Worm (Caenorhabditis elegans): ENCODE measurements around the gene srd-33.
A peak's percentile ranks its signal among the peaks of the same experiment; 100 is the strongest.

srd-33 gene

ce11 chrV:4884490-4884889 lies 12.4 kb downstream of the srd-33 start, which contains the start of gene T19H12.12:
T19H12.12 (plus strand) TSS chrV:4884790.
- TF ChIP-seq F13H6.1 (tag; optimal IDR thresholded peaks at IDR 0.05) (no peak), ZK546.5 (tag; optimal IDR thresholded peaks at IDR 0.05) (no peak), ztf-1 (GFP tag; conservative IDR thresholded peaks at IDR 0.05) (no peak), nhr-25 (tag; optimal IDR thresholded peaks at IDR 0.05) (no peak)

- TF ChIP-seq lsy-2 (tag; optimal IDR thresholded peaks at IDR 0.05) = no peak
- TF ChIP-seq lin-11 (tag; optimal IDR thresholded peaks at IDR 0.05) = no peak
- TF ChIP-seq aly-2 (tag; optimal IDR thresholded peaks at IDR 0.05) = no peak
- TF ChIP-seq elt-1 (tag; optimal IDR thresholded peaks at IDR 0.05) = no peak
Measured at ce11 chrV:4885372-4885771, 13.3 kb downstream of the srd-33 start, which contains the start of gene T19H12.3. T19H12.3 (plus strand) TSS chrV:4885672.

ce11 chrV:4889477-4889876 lies 17.4 kb downstream of the srd-33 start, which contains the start of gene ugt-12:
ugt-12 (minus strand) TSS chrV:4889629.
- TF ChIP-seq sma-3 (GFP tag; optimal IDR thresholded peaks at IDR 0.05) = peak; percentile 8
- TF ChIP-seq sma-9 (GFP tag; optimal IDR thresholded peaks at IDR 0.05) = peak; percentile 82
- TF ChIP-seq sma-9 (tag; optimal IDR thresholded peaks at IDR 0.05) = no peak
- TF ChIP-seq aly-2 (tag; optimal IDR thresholded peaks at IDR 0.05) = no peak
- TF ChIP-seq ztf-4 (tag; optimal IDR thresholded peaks at IDR 0.05) = no peak
- peak; percentile 74 for TF ChIP-seq fos-1 (tag; optimal IDR thresholded peaks at IDR 0.05)
- TF ChIP-seq nhr-129 (tag; optimal IDR thresholded peaks at IDR 0.05) = peak; percentile 8
- TF ChIP-seq crh-2 (tag; optimal IDR thresholded peaks at IDR 0.05) = peak; percentile 38
- TF ChIP-seq nhr-23 (tag; optimal IDR thresholded peaks at IDR 0.05) = no peak
- TF ChIP-seq snpc-4 (tag; optimal IDR thresholded peaks at IDR 0.05) = no peak
- TF ChIP-seq nhr-25 (tag; optimal IDR thresholded peaks at IDR 0.05) = peak; percentile 3
- peak; percentile 7 for TF ChIP-seq gmeb-1 (tag; optimal IDR thresholded peaks at IDR 0.05)
- no peak for TF ChIP-seq peb-1 (tag; optimal IDR thresholded peaks at IDR 0.05)

ce11 chrV:4889976-4890479 lies 17.9 kb downstream of the srd-33 start, which contains the start of gene T19H12.2:
T19H12.2 (plus strand) TSS chrV:4890429.
- TF ChIP-seq elt-1 (tag; optimal IDR thresholded peaks at IDR 0.05) = no peak
- TF ChIP-seq sma-9 (GFP tag; optimal IDR thresholded peaks at IDR 0.05) = no peak
- no peak for TF ChIP-seq sma-9 (tag; optimal IDR thresholded peaks at IDR 0.05)
- TF ChIP-seq snpc-4 (tag; optimal IDR thresholded peaks at IDR 0.05) = no peak
- no peak for TF ChIP-seq ceh-16 (tag; optimal IDR thresholded peaks at IDR 0.05)
- TF ChIP-seq nhr-25 (tag; optimal IDR thresholded peaks at IDR 0.05) = no peak
- TF ChIP-seq mdl-1 (tag; optimal IDR thresholded peaks at IDR 0.05) = no peak
- TF ChIP-seq F13H6.1 (tag; optimal IDR thresholded peaks at IDR 0.05) = no peak

- TF ChIP-seq F13H6.1 (tag; optimal IDR thresholded peaks at IDR 0.05) (no peak), skn-1 (tag; optimal IDR thresholded peaks at IDR 0.05) (no peak), lin-39 (tag; optimal IDR thresholded peaks at IDR 0.05) (no peak), unc-55 (GFP tag; optimal IDR thresholded peaks at IDR 0.05) (no peak), lin-13 (GFP tag; optimal IDR thresholded peaks at IDR 0.05) (no peak), fos-1 (tag; optimal IDR thresholded peaks at IDR 0.05) (no peak), aly-2 (tag; optimal IDR thresholded peaks at IDR 0.05) (no peak), ztf-1 (GFP tag; conservative IDR thresholded peaks at IDR 0.05) (no peak), mdl-1 (tag; optimal IDR thresholded peaks at IDR 0.05) (no peak), Y55F3AM.14 (GFP tag; optimal IDR thresholded peaks at IDR 0.05) (no peak), peb-1 (tag; optimal IDR thresholded peaks at IDR 0.05) (no peak), dmd-4 (tag; optimal IDR thresholded peaks at IDR 0.05) (no peak), elt-3 (tag; optimal IDR thresholded peaks at IDR 0.05) (no peak), nhr-25 (tag; optimal IDR thresholded peaks at IDR 0.05) (no peak), ztf-11 (tag; optimal IDR thresholded peaks at IDR 0.05) (no peak), ZK546.5 (tag; optimal IDR thresholded peaks at IDR 0.05) (no peak), nhr-6 (tag; optimal IDR thresholded peaks at IDR 0.05) (no peak), snpc-4 (tag; optimal IDR thresholded peaks at IDR 0.05) (no peak), blmp-1 (tag; optimal IDR thresholded peaks at IDR 0.05; ENCODE audit: insufficient read depth) (no peak), nhr-237 (tag; optimal IDR thresholded peaks at IDR 0.05) (no peak)
Measured at ce11 chrV:4890781-4891180, 18.7 kb downstream of the srd-33 start.

- TF ChIP-seq sma-3 (GFP tag; optimal IDR thresholded peaks at IDR 0.05) = no peak
- TF ChIP-seq elt-1 (tag; optimal IDR thresholded peaks at IDR 0.05) = no peak
- no peak for TF ChIP-seq nhr-23 (tag; optimal IDR thresholded peaks at IDR 0.05)
- no peak for TF ChIP-seq fos-1 (tag; optimal IDR thresholded peaks at IDR 0.05)
- TF ChIP-seq zag-1 (tag; optimal IDR thresholded peaks at IDR 0.05) = no peak
- no peak for TF ChIP-seq Y55F3AM.14 (GFP tag; optimal IDR thresholded peaks at IDR 0.05)
- TF ChIP-seq nhr-77 (tag; optimal IDR thresholded peaks at IDR 0.05) = no peak
- TF ChIP-seq sma-9 (GFP tag; optimal IDR thresholded peaks at IDR 0.05) = no peak
- no peak for TF ChIP-seq sma-9 (tag; optimal IDR thresholded peaks at IDR 0.05)
- no peak for TF ChIP-seq dmd-4 (tag; optimal IDR thresholded peaks at IDR 0.05)
- TF ChIP-seq nhr-12 (tag; optimal IDR thresholded peaks at IDR 0.05) = no peak
- no peak for TF ChIP-seq skn-1 (tag; optimal IDR thresholded peaks at IDR 0.05)
- TF ChIP-seq nhr-25 (tag; optimal IDR thresholded peaks at IDR 0.05) = no peak
- TF ChIP-seq lin-13 (GFP tag; optimal IDR thresholded peaks at IDR 0.05) = no peak
- no peak for TF ChIP-seq unc-39 (tag; optimal IDR thresholded peaks at IDR 0.05)
- no peak for TF ChIP-seq C34F6.9 (tag; optimal IDR thresholded peaks at IDR 0.05)
Measured at ce11 chrV:4891305-4891704, 19.2 kb downstream of the srd-33 start.

All from whole organism, L2 larva.